Worm (Caenorhabditis elegans) whole organism, midembryonic: ENCODE data around the gene del-5.

Source experiments
- T22C8.4 ChIP-seq: fragments of 200-800 bp; sonication (Bioruptor generic); IDR thresholded peaks from 2 replicates; pipeline ENCODE4 v1.3.6; 2022; ENCODE audit warnings: missing genetic modification characterization, missing compliant biosample characterization
- cog-1 ChIP-seq: sonication (generic microtip); optimal IDR thresholded peaks from 2 replicates; lab custom pipeline; 2016; ENCODE audit warnings: missing genetic modification characterization, missing compliant biosample characterization
- flt-1 ChIP-seq: fragments of 200-800 bp; sonication (Bioruptor generic); IDR thresholded peaks from 2 replicates; pipeline ENCODE4 v1.3.6; 2022; ENCODE audit warnings: missing genetic modification characterization, missing compliant biosample characterization
- klf-2 ChIP-seq: fragments of 200-800 bp; sonication (Bioruptor generic); conservative IDR thresholded peaks from 2 replicates; pipeline ENCODE4 v1.3.6; 2022; ENCODE audit warnings: missing genetic modification reagents, missing genetic modification characterization, missing compliant biosample characterization
- med-1 ChIP-seq: sonication (generic microtip); optimal IDR thresholded peaks from 2 replicates; lab custom pipeline; 2017; ENCODE audit warnings: missing genetic modification characterization, mild to moderate bottlenecking, missing compliant biosample characterization, antibody characterized with exemption, missing genetic modification reagents; ENCODE audit not compliant: insufficient read depth
- ref-1 ChIP-seq: fragments of 200-800 bp; sonication (Bioruptor generic); conservative IDR thresholded peaks from 2 replicates; pipeline ENCODE4 v1.3.6; 2022; ENCODE audit warnings: missing genetic modification reagents, missing genetic modification characterization, missing compliant biosample characterization
- tab-1 ChIP-seq: fragments of 200-800 bp; sonication (Bioruptor generic); IDR thresholded peaks from 2 replicates; pipeline ENCODE4 v1.3.6; 2022; ENCODE audit warnings: missing genetic modification characterization, missing compliant biosample characterization
- ztf-23 ChIP-seq: fragments of 200-800 bp; sonication (Bioruptor generic); IDR thresholded peaks from 2 replicates; pipeline ENCODE4 v1.3.6; 2022; ENCODE audit warnings: missing genetic modification reagents, missing genetic modification characterization, missing compliant biosample characterization
- ztf-29 ChIP-seq: fragments of 200-800 bp; sonication (Bioruptor generic); IDR thresholded peaks from 2 replicates; pipeline ENCODE4 v1.3.6; 2022; ENCODE audit warnings: missing genetic modification reagents, missing genetic modification characterization, missing compliant biosample characterization

del-5 gene

ce11 chrX:11034430-11035117, 26.6 kb upstream of the del-5 start:
- TF ChIP-seq tab-1 (GFP tag; lab: Robert Waterston, UW) (0 out of 2 replicates have a peak, but pooled peaks have one; percentile 18), klf-2 (GFP tag; lab: Robert Waterston, UW) (no peak), ztf-29 (GFP tag; lab: Robert Waterston, UW) (no peak), T22C8.4 (0 out of 2 replicates have a peak, but pooled peaks have one; percentile 7), cog-1 (peak; percentile 25), ref-1 (GFP tag; lab: Robert Waterston, UW) (no peak), flt-1 (GFP tag; lab: Robert Waterston, UW) (no peak), ztf-23 (GFP tag; lab: Robert Waterston, UW) (no peak), med-1 (GFP tag; lab: Kevin White, UChicago) (no peak)

DNA sequence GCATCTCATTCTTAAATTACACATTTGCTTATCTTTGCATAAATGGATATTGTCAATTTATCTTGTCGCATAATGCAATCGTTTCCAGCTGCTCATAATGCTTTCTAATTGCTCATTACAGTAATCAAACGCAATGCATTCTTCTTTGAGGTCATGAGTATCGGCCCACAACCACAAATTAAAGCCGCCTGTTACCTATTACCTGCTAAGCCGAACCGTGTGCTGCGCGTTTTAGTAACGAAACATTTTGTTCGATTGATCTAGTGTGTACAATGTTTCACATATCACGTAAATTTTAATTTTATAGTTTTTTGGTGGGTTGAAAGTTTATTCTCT, 25.9 kb upstream of the del-5 start:
- TF ChIP-seq T22C8.4 = no peak
- TF ChIP-seq flt-1 (GFP tag; lab: Robert Waterston, UW) = no peak
- no peak for TF ChIP-seq tab-1 (GFP tag; lab: Robert Waterston, UW)
- TF ChIP-seq ztf-23 (GFP tag; lab: Robert Waterston, UW) = no peak
- TF ChIP-seq ztf-29 (GFP tag; lab: Robert Waterston, UW) = no peak
- no peak for TF ChIP-seq ref-1 (GFP tag; lab: Robert Waterston, UW)
- no peak for TF ChIP-seq klf-2 (GFP tag; lab: Robert Waterston, UW)
- no peak for TF ChIP-seq cog-1
- no peak for TF ChIP-seq med-1 (GFP tag; lab: Kevin White, UChicago)

- TF ChIP-seq tab-1 (GFP tag; lab: Robert Waterston, UW) = no peak
- TF ChIP-seq med-1 (GFP tag; lab: Kevin White, UChicago) = no peak
- TF ChIP-seq T22C8.4 = no peak
- no peak for TF ChIP-seq klf-2 (GFP tag; lab: Robert Waterston, UW)
- TF ChIP-seq ztf-29 (GFP tag; lab: Robert Waterston, UW) = no peak
- TF ChIP-seq ztf-23 (GFP tag; lab: Robert Waterston, UW) = no peak
- no peak for TF ChIP-seq cog-1
- no peak for TF ChIP-seq ref-1 (GFP tag; lab: Robert Waterston, UW)
- TF ChIP-seq flt-1 (GFP tag; lab: Robert Waterston, UW) = no peak
Measured at ce11 chrX:11033128-11033951, 25.4 kb upstream of the del-5 start.

- TF ChIP-seq med-1 (GFP tag; lab: Kevin White, UChicago) (no peak), ztf-23 (GFP tag; lab: Robert Waterston, UW) (no peak), flt-1 (GFP tag; lab: Robert Waterston, UW) (no peak)
Measured at ce11 chrX:11032412-11032811, 24.4 kb upstream of the del-5 start.

DNA sequence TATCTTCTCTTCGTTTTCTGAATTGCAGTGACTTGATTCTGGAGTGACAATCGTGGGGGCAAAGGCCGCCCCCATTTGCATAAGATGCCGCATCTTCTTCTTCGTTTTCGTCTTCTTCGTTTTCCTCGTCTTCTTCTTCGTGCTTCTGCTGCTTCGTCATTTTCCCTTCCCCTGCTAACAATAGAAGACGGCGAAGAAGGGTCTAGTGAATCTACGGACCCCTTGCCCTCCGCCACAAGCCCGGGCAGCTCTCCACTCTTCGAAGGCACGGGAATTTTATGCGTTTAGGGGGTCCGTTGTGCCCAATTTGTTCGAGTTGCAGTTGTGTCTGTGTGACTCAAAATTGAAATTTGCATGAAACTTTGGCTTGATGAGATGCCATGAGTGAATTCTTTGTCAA, 23.9 kb upstream of the del-5 start:
- TF ChIP-seq ztf-29 (GFP tag; lab: Robert Waterston, UW) = no peak
- no peak for TF ChIP-seq tab-1 (GFP tag; lab: Robert Waterston, UW)
- TF ChIP-seq flt-1 (GFP tag; lab: Robert Waterston, UW) = peak; percentile 53; the same call in 1 of the 2 replicates

DNA sequence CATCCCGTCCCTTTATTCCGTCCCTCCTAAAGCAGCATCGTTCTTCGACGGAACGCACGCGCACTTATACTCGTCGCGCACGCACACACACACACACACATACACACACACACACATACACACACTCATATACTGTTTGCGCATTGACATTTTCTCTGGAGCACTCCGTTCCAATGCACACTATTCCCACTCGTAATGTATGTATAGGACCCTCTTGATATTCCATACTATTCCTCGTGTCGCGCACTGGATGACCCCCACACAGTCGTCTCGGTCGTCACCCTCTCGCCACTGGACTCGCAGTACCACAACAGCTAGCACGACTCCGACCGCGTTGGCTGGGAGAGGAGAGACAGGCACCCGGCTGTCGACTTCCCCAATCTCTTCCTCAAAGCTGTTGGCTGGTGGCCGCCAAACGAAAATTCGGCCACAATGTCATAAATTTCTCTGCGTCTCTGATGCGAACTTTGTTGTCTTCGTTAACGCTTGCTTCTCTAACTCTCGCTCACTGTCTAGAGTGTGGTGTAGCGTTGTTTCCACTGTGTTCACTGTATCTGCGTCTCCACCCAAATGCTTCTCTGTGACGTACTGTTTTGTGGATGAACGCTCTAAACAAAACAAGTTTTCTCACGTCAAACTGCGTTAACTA, 23.2 kb upstream of the del-5 start:
- TF ChIP-seq ztf-29 (GFP tag; lab: Robert Waterston, UW) = peak; percentile 58; the same call in 1 of the 2 replicates
- 0 out of 2 replicates have a peak, but pooled peaks have one; percentile 14 for TF ChIP-seq ref-1 (GFP tag; lab: Robert Waterston, UW)
- TF ChIP-seq flt-1 (GFP tag; lab: Robert Waterston, UW) = peak; percentile 74; the same call in 1 of the 2 replicates
- TF ChIP-seq T22C8.4 = no peak
- TF ChIP-seq tab-1 (GFP tag; lab: Robert Waterston, UW) = no peak
- no peak; the same call in 1 of the 2 replicates for TF ChIP-seq klf-2 (GFP tag; lab: Robert Waterston, UW)
- peak; percentile 96 for TF ChIP-seq cog-1

- TF ChIP-seq flt-1 (GFP tag; lab: Robert Waterston, UW) (no peak), klf-2 (GFP tag; lab: Robert Waterston, UW) (no peak), tab-1 (GFP tag; lab: Robert Waterston, UW) (no peak), ztf-29 (GFP tag; lab: Robert Waterston, UW) (no peak), ztf-23 (GFP tag; lab: Robert Waterston, UW) (no peak), cog-1 (no peak), ref-1 (GFP tag; lab: Robert Waterston, UW) (no peak), med-1 (GFP tag; lab: Kevin White, UChicago) (no peak), T22C8.4 (no peak)
Measured at ce11 chrX:11028617-11029016, 20.6 kb upstream of the del-5 start, which contains the start of gene ldb-1. TSS of gene ldb-1 (plus strand) at chrX:11028917.

- TF ChIP-seq flt-1 (GFP tag; lab: Robert Waterston, UW) (no peak), ref-1 (GFP tag; lab: Robert Waterston, UW) (no peak), ztf-29 (GFP tag; lab: Robert Waterston, UW) (no peak), cog-1 (no peak), med-1 (GFP tag; lab: Kevin White, UChicago) (no peak), klf-2 (GFP tag; lab: Robert Waterston, UW) (no peak), tab-1 (GFP tag; lab: Robert Waterston, UW) (no peak), ztf-23 (GFP tag; lab: Robert Waterston, UW) (no peak), T22C8.4 (no peak)
Measured at ce11 chrX:11016100-11016499, 8.1 kb upstream of the del-5 start, which contains the start of gene egl-15. TSS of gene egl-15 (plus strand) at chrX:11016400.
